Fruit fly (Drosophila melanogaster) whole organism, embryonic: ENCODE results near the gene Eato.
A peak's percentile ranks its signal among the peaks of the same experiment; 100 is the strongest.

Source experiments
- BtbVII ChIP-seq: fragments of 200-800 bp; sonication (Bioruptor generic); optimal IDR thresholded peaks from 3 replicates; lab custom pipeline; 2017; ENCODE audit warnings: missing biosample characterization, mild to moderate bottlenecking, missing genetic modification characterization
- CG10565 ChIP-seq: fragments of 200-800 bp; sonication (Bioruptor generic); optimal IDR thresholded peaks from 3 replicates; lab custom pipeline; 2016; ENCODE audit warnings: missing biosample characterization, mild to moderate bottlenecking, missing genetic modification characterization
- CG11723 ChIP-seq: fragments of 200-800 bp; sonication (Bioruptor generic); optimal IDR thresholded peaks from 2 replicates; lab custom pipeline; 2017; ENCODE audit warnings: missing biosample characterization, mild to moderate bottlenecking, missing genetic modification characterization
- CG1233 ChIP-seq: fragments of 200-800 bp; sonication (Bioruptor generic); optimal IDR thresholded peaks from 4 replicates; lab custom pipeline; 2018; ENCODE audit warnings: missing biosample characterization, mild to moderate bottlenecking, missing genetic modification characterization
- CG14050 ChIP-seq: fragments of 200-800 bp; sonication (Bioruptor generic); IDR thresholded peaks from 3 replicates; pipeline ENCODE4 v1.3.6; 2022; ENCODE audit warnings: missing biosample characterization, missing genetic modification characterization
- CG1602 ChIP-seq: fragments of 200-800 bp; sonication (Bioruptor generic); optimal IDR thresholded peaks from 3 replicates; lab custom pipeline; 2016; ENCODE audit warnings: missing biosample characterization, missing genetic modification characterization
- CG17385 ChIP-seq: fragments of 200-800 bp; sonication (Bioruptor generic); optimal IDR thresholded peaks from 3 replicates; lab custom pipeline; 2018; ENCODE audit warnings: missing biosample characterization, mild to moderate bottlenecking, missing genetic modification characterization
- CG17568 ChIP-seq: fragments of 200-800 bp; sonication (Bioruptor generic); optimal IDR thresholded peaks from 2 replicates; lab custom pipeline; 2018; ENCODE audit warnings: missing biosample characterization, mild to moderate bottlenecking, missing genetic modification characterization, moderate library complexity
- CG17829 ChIP-seq: fragments of 200-800 bp; optimal IDR thresholded peaks from 2 replicates; lab custom pipeline; 2019; ENCODE audit warnings: missing biosample characterization, mild to moderate bottlenecking, missing genetic modification characterization, moderate library complexity
- CG1832 ChIP-seq: fragments of 200-800 bp; sonication (Bioruptor generic); optimal IDR thresholded peaks from 2 replicates; lab custom pipeline; 2017; ENCODE audit warnings: missing biosample characterization, mild to moderate bottlenecking, missing genetic modification characterization, inconsistent platforms
- CG2202 ChIP-seq: fragments of 200-800 bp; sonication (Bioruptor generic); optimal IDR thresholded peaks from 2 replicates; lab custom pipeline; 2018; ENCODE audit warnings: missing biosample characterization, mild to moderate bottlenecking, missing genetic modification characterization
- CG3163 ChIP-seq: fragments of 200-800 bp; sonication (Bioruptor generic); optimal IDR thresholded peaks from 3 replicates; lab custom pipeline; 2016; ENCODE audit warnings: missing biosample characterization, missing genetic modification characterization
- CG3847 ChIP-seq: fragments of 200-800 bp; sonication (Bioruptor generic); IDR thresholded peaks from 2 replicates; pipeline ENCODE4 v1.3.6; 2022; ENCODE audit warnings: missing biosample characterization, missing genetic modification characterization
- CG3995 ChIP-seq: fragments of 200-800 bp; sonication (Bioruptor generic); optimal IDR thresholded peaks from 3 replicates; lab custom pipeline; 2016; ENCODE audit warnings: missing biosample characterization, missing genetic modification characterization
- CG4707 ChIP-seq: fragments of 200-800 bp; sonication (Bioruptor generic); optimal IDR thresholded peaks from 2 replicates; lab custom pipeline; 2018; ENCODE audit warnings: missing biosample characterization, mild to moderate bottlenecking, missing genetic modification characterization, moderate library complexity
- CG8944 ChIP-seq: fragments of 200-800 bp; sonication (Bioruptor generic); optimal IDR thresholded peaks from 3 replicates; lab custom pipeline; 2016; ENCODE audit warnings: missing biosample characterization, missing genetic modification characterization
- CG9437 ChIP-seq: fragments of 200-800 bp; sonication (Bioruptor generic); optimal IDR thresholded peaks from 2 replicates; lab custom pipeline; 2018; ENCODE audit warnings: missing biosample characterization, mild to moderate bottlenecking, missing genetic modification characterization
- CTCF ChIP-seq: fragments of 200-800 bp; sonication (Bioruptor generic); optimal IDR thresholded peaks from 2 replicates; lab custom pipeline; 2017; ENCODE audit warnings: missing biosample characterization, mild to moderate bottlenecking, missing genetic modification characterization, moderate library complexity
- CoRest ChIP-seq: fragments of 200-800 bp; sonication (Bioruptor generic); optimal IDR thresholded peaks from 3 replicates; lab custom pipeline; 2018; ENCODE audit warnings: missing biosample characterization, mild to moderate bottlenecking, missing genetic modification characterization, moderate library complexity
- D ChIP-seq, 2 experiments: fragments of 200-800 bp in 1 of 2; fragments of >200 bp in 1 of 2; sonication (Bioruptor generic) in 1 of 2; optimal IDR thresholded peaks; 2 replicates in 1 of 2; 3 replicates in 1 of 2; lab custom pipeline; 2017; ENCODE audit warnings: mild to moderate bottlenecking in 1 of 2, missing biosample characterization in 1 of 2, missing genetic modification characterization in 1 of 2, missing genetic modification reagents in 1 of 2
- Gug ChIP-seq: fragments of 200-800 bp; sonication (Bioruptor generic); IDR thresholded peaks from 4 replicates; pipeline ENCODE4 v1.3.6; 2022; ENCODE audit warnings: missing biosample characterization, missing genetic modification characterization
- H2.0 ChIP-seq: fragments of 200-800 bp; sonication (Bioruptor generic); IDR thresholded peaks from 2 replicates; pipeline ENCODE4 v1.3.6; 2022; ENCODE audit warnings: missing biosample characterization, missing genetic modification characterization
- HmgZ ChIP-seq: fragments of 200-800 bp; sonication (Bioruptor generic); optimal IDR thresholded peaks from 2 replicates; lab custom pipeline; 2018; ENCODE audit warnings: missing biosample characterization, mild to moderate bottlenecking, missing genetic modification characterization
- Hr3 ChIP-seq: fragments of 200-800 bp; sonication (Bioruptor generic); optimal IDR thresholded peaks from 3 replicates; lab custom pipeline; 2016; ENCODE audit warnings: missing biosample characterization, missing genetic modification characterization
- Hsf ChIP-seq: fragments of 200-800 bp; sonication (Bioruptor generic); optimal IDR thresholded peaks from 3 replicates; lab custom pipeline; 2016; ENCODE audit warnings: missing biosample characterization, missing genetic modification characterization
- Lhr ChIP-seq: fragments of 200-800 bp; sonication (Bioruptor generic); optimal IDR thresholded peaks from 3 replicates; lab custom pipeline; 2017; ENCODE audit warnings: mild to moderate bottlenecking, missing biosample characterization, missing genetic modification reagents, missing genetic modification characterization
- MESR4 ChIP-seq: fragments of 200-800 bp; sonication (Bioruptor generic); optimal IDR thresholded peaks from 2 replicates; lab custom pipeline; 2018; ENCODE audit warnings: missing biosample characterization, mild to moderate bottlenecking, missing genetic modification characterization, moderate library complexity
- Meics ChIP-seq: fragments of 200-800 bp; sonication (Bioruptor generic); optimal IDR thresholded peaks from 2 replicates; lab custom pipeline; 2017; ENCODE audit warnings: missing biosample characterization, mild to moderate bottlenecking, missing genetic modification characterization
- ara ChIP-seq: fragments of 200-800 bp; sonication (Bioruptor generic); IDR thresholded peaks from 2 replicates; pipeline ENCODE4 v1.3.6; 2022; ENCODE audit warnings: missing biosample characterization, missing genetic modification characterization
- ase ChIP-seq: fragments of 200-800 bp; sonication (Bioruptor generic); IDR thresholded peaks from 3 replicates; pipeline ENCODE4 v1.3.6; 2022; ENCODE audit warnings: missing biosample characterization, missing genetic modification characterization
- caup ChIP-seq: fragments of 200-800 bp; sonication (Bioruptor generic); optimal IDR thresholded peaks from 3 replicates; lab custom pipeline; 2017; ENCODE audit warnings: missing biosample characterization, mild to moderate bottlenecking, missing genetic modification characterization, moderate library complexity; ENCODE audit not compliant: severe bottlenecking
- chif ChIP-seq, 2 experiments: fragments of 200-800 bp; sonication (Bioruptor generic); optimal IDR thresholded peaks; 3 replicates each; lab custom pipeline; 2016; ENCODE audit warnings: missing biosample characterization in 2 of 2, missing genetic modification characterization in 2 of 2
- danr ChIP-seq: fragments of 200-800 bp; sonication (Bioruptor generic); IDR thresholded peaks from 2 replicates; pipeline ENCODE4 v1.3.6; 2022; ENCODE audit warnings: missing biosample characterization, missing genetic modification characterization
- fu2 ChIP-seq: fragments of 200-800 bp; sonication (Bioruptor generic); optimal IDR thresholded peaks from 2 replicates; lab custom pipeline; 2016; ENCODE audit warnings: missing biosample characterization, missing genetic modification characterization
- gsb-n ChIP-seq: fragments of 200-800 bp; sonication (Bioruptor generic); optimal IDR thresholded peaks from 3 replicates; lab custom pipeline; 2018; ENCODE audit warnings: missing biosample characterization, mild to moderate bottlenecking, missing genetic modification characterization
- kni ChIP-seq: fragments of 200-800 bp; sonication (Bioruptor generic); optimal IDR thresholded peaks from 3 replicates; lab custom pipeline; 2017; ENCODE audit warnings: mild to moderate bottlenecking, missing biosample characterization, missing genetic modification reagents, missing genetic modification characterization
- lilli ChIP-seq: fragments of 200-800 bp; sonication (Bioruptor generic); optimal IDR thresholded peaks from 3 replicates; lab custom pipeline; 2016; ENCODE audit warnings: missing biosample characterization, missing genetic modification characterization
- lmd ChIP-seq: fragments of 200-800 bp; sonication (Bioruptor generic); IDR thresholded peaks from 2 replicates; pipeline ENCODE4 v1.3.6; 2022; ENCODE audit warnings: missing biosample characterization, missing genetic modification characterization
- lov ChIP-seq, 2 experiments: fragments of 200-800 bp in 1 of 2; fragments of >200 bp in 1 of 2; sonication (Bioruptor generic) in 1 of 2; IDR thresholded peaks in 1 of 2; optimal IDR thresholded peaks in 1 of 2; 2 replicates in 1 of 2; 3 replicates in 1 of 2; pipeline versions ENCODE4 v1.3.6 to Lab custom; 2017 to 2022; ENCODE audit warnings: missing biosample characterization in 1 of 2, missing genetic modification characterization in 1 of 2
- mam ChIP-seq: fragments of 200-800 bp; sonication (Bioruptor generic); optimal IDR thresholded peaks from 3 replicates; lab custom pipeline; 2016; ENCODE audit warnings: missing biosample characterization, missing genetic modification characterization
- p53 ChIP-seq: fragments of 200-800 bp; sonication (Bioruptor generic); optimal IDR thresholded peaks from 2 replicates; lab custom pipeline; 2016; ENCODE audit warnings: missing biosample characterization, missing genetic modification characterization
- pzg ChIP-seq: fragments of 200-800 bp; sonication (Bioruptor generic); optimal IDR thresholded peaks from 3 replicates; lab custom pipeline; 2018; ENCODE audit warnings: missing biosample characterization, mild to moderate bottlenecking, missing genetic modification characterization, moderate library complexity
- slou ChIP-seq: fragments of 200-800 bp; sonication (Bioruptor generic); optimal IDR thresholded peaks from 3 replicates; lab custom pipeline; 2016; ENCODE audit warnings: missing biosample characterization, missing genetic modification characterization
- tap ChIP-seq: fragments of 200-800 bp; optimal IDR thresholded peaks from 3 replicates; lab custom pipeline; 2019; ENCODE audit warnings: missing biosample characterization, mild to moderate bottlenecking, missing genetic modification characterization, moderate library complexity
- tin ChIP-seq: fragments of 200-800 bp; sonication (Bioruptor generic); optimal IDR thresholded peaks from 3 replicates; lab custom pipeline; 2016; ENCODE audit warnings: missing biosample characterization, missing genetic modification characterization
- toy ChIP-seq: fragments of 200-800 bp; sonication (Bioruptor generic); IDR thresholded peaks from 2 replicates; pipeline ENCODE4 v1.3.6; 2022; ENCODE audit warnings: missing biosample characterization, missing genetic modification characterization
- tx ChIP-seq: fragments of 200-800 bp; sonication (Bioruptor generic); optimal IDR thresholded peaks from 2 replicates; lab custom pipeline; 2016; ENCODE audit warnings: missing biosample characterization, missing genetic modification characterization
- wor ChIP-seq: fragments of 200-800 bp; sonication (Bioruptor generic); IDR thresholded peaks from 2 replicates; pipeline ENCODE4 v1.3.6; 2022; ENCODE audit warnings: missing biosample characterization, missing genetic modification characterization

Gene Eato

dm6 chr2L:13835002-13835910, 51.4 kb downstream of the Eato start, which contains the start of the genes mRpS23 and CenG1A (continued):
- TF ChIP-seq mam (GFP tag; lab: Kevin White, UChicago) (peak; percentile 100), ara (GFP tag; lab: Robert Waterston, UW) (peak; percentile 100), pzg (GFP tag; lab: Kevin White, UChicago) (peak; percentile 88), CG1832 (GFP tag; lab: Kevin White, UChicago) (no peak), CTCF (peak; percentile 82), BtbVII (peak; percentile 100), CG4707 (GFP tag; lab: Kevin White, UChicago) (peak; percentile 99), lov (optimal IDR thresholded peaks at IDR 0.05; lab: Kevin White, UChicago) (no peak), lov (GFP tag; IDR thresholded peaks at IDR 0.05; lab: Robert Waterston, UW) (peak; percentile 100), caup (GFP tag; lab: Kevin White, UChicago) (peak; percentile 100), CG17568 (GFP tag; lab: Kevin White, UChicago) (peak; percentile 100), CG1602 (GFP tag; lab: Kevin White, UChicago) (peak; percentile 100), ase (peak; percentile 100), CG17829 (peak; percentile 100), kni (GFP tag; lab: Kevin White, UChicago) (peak; percentile 94), p53 (GFP tag; lab: Kevin White, UChicago) (peak; percentile 99), CG3163 (GFP tag; lab: Kevin White, UChicago) (peak; percentile 96), tx (GFP tag; lab: Kevin White, UChicago) (peak; percentile 99), tin (GFP tag; lab: Kevin White, UChicago) (peak; percentile 100), gsb-n (peak; percentile 100), lmd (GFP tag; lab: Robert Waterston, UW) (peak; percentile 100), wor (GFP tag; lab: Robert Waterston, UW) (peak; percentile 100), CG3995 (peak; percentile 95), fu2 (GFP tag; lab: Kevin White, UChicago) (peak; percentile 100), toy (GFP tag; lab: Robert Waterston, UW) (peak; percentile 99), D (optimal IDR thresholded peaks at IDR 0.05; lab: Kevin White, UChicago) (no peak), D (GFP tag; optimal IDR thresholded peaks at IDR 0.05; lab: Kevin White, UChicago) (peak; percentile 99), slou (GFP tag; lab: Kevin White, UChicago) (peak; percentile 99), CG9437 (GFP tag; lab: Kevin White, UChicago) (peak; percentile 96), danr (GFP tag; lab: Robert Waterston, UW) (peak; percentile 99), HmgZ (tag; lab: Kevin White, UChicago) (peak; percentile 100), CG2202 (peak; percentile 99), CG17385 (peak; percentile 100), CG14050 (peak; percentile 100), lilli (GFP tag; lab: Kevin White, UChicago) (peak; percentile 100), Gug (GFP tag; lab: Robert Waterston, UW) (peak; percentile 100), MESR4 (GFP tag; lab: Kevin White, UChicago) (peak; percentile 99), CoRest (tag; lab: Kevin White, UChicago) (peak; percentile 100), Meics (peak; percentile 100), chif (GFP tag; optimal IDR thresholded peaks at IDR 0.05; lab: Kevin White, UChicago) (peak; percentile 100), CG8944 (GFP tag; lab: Kevin White, UChicago) (peak; percentile 100), Hsf (GFP tag; lab: Kevin White, UChicago) (peak; percentile 100), CG10565 (GFP tag; lab: Kevin White, UChicago) (peak; percentile 99), CG3847 (GFP tag; lab: Robert Waterston, UW) (peak; percentile 100), H2.0 (peak; percentile 100), CG1233 (GFP tag; lab: Kevin White, UChicago) (peak; percentile 100), Hr3 (GFP tag; lab: Kevin White, UChicago) (peak; percentile 100), tap (peak; percentile 100), Lhr (GFP tag; lab: Kevin White, UChicago) (peak; percentile 99), CG11723 (GFP tag; lab: Kevin White, UChicago) (peak; percentile 99)
